Worm (Caenorhabditis elegans) whole organism, midembryonic: ENCODE results near the gene Y73F8A.36.

Experiments used
- T22C8.4 ChIP-seq: fragments of 200-800 bp; sonication (Bioruptor generic); IDR thresholded peaks from 2 replicates; pipeline ENCODE4 v1.3.6; 2022; ENCODE audit warnings: missing genetic modification characterization, missing compliant biosample characterization
- cog-1 ChIP-seq: sonication (generic microtip); optimal IDR thresholded peaks from 2 replicates; lab custom pipeline; 2016; ENCODE audit warnings: missing genetic modification characterization, missing compliant biosample characterization
- flt-1 ChIP-seq: fragments of 200-800 bp; sonication (Bioruptor generic); IDR thresholded peaks from 2 replicates; pipeline ENCODE4 v1.3.6; 2022; ENCODE audit warnings: missing genetic modification characterization, missing compliant biosample characterization
- klf-2 ChIP-seq: fragments of 200-800 bp; sonication (Bioruptor generic); conservative IDR thresholded peaks from 2 replicates; pipeline ENCODE4 v1.3.6; 2022; ENCODE audit warnings: missing genetic modification reagents, missing genetic modification characterization, missing compliant biosample characterization
- ref-1 ChIP-seq: fragments of 200-800 bp; sonication (Bioruptor generic); conservative IDR thresholded peaks from 2 replicates; pipeline ENCODE4 v1.3.6; 2022; ENCODE audit warnings: missing genetic modification reagents, missing genetic modification characterization, missing compliant biosample characterization
- tab-1 ChIP-seq: fragments of 200-800 bp; sonication (Bioruptor generic); IDR thresholded peaks from 2 replicates; pipeline ENCODE4 v1.3.6; 2022; ENCODE audit warnings: missing genetic modification characterization, missing compliant biosample characterization
- ztf-29 ChIP-seq: fragments of 200-800 bp; sonication (Bioruptor generic); IDR thresholded peaks from 2 replicates; pipeline ENCODE4 v1.3.6; 2022; ENCODE audit warnings: missing genetic modification reagents, missing genetic modification characterization, missing compliant biosample characterization

DNA sequence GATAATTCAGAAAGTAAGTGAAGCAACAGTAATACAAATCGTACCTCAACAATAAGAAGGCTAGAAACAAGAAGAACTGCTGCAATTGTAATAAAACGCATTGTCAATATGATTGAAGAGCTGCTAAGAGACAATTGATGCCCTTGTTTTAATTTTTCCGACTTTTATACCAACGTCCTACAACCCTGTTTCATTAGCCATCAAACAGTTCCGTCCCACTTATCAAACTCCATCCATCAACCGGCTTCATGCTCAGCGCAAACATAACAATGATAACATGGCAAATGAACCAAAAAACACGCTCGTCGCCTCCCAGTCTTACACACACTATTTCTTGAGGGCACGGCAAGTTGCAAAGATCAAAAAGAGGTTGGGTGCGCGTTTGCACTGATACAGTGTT lies 45.4 kb downstream of the Y73F8A.36 start, which contains the start of gene pqn-90:
- TF ChIP-seq flt-1: no peak
- no peak for TF ChIP-seq klf-2 (GFP tag; lab: Robert Waterston, UW)
- no peak for TF ChIP-seq T22C8.4 (GFP tag; lab: Robert Waterston, UW)
- no peak for TF ChIP-seq cog-1
- no peak for TF ChIP-seq tab-1
- TF ChIP-seq ref-1 (GFP tag; lab: Robert Waterston, UW): no peak
- no peak for TF ChIP-seq ztf-29
